Worm (Caenorhabditis elegans): ENCODE data around the gene perm-5.

The perm-5 gene

DNA sequence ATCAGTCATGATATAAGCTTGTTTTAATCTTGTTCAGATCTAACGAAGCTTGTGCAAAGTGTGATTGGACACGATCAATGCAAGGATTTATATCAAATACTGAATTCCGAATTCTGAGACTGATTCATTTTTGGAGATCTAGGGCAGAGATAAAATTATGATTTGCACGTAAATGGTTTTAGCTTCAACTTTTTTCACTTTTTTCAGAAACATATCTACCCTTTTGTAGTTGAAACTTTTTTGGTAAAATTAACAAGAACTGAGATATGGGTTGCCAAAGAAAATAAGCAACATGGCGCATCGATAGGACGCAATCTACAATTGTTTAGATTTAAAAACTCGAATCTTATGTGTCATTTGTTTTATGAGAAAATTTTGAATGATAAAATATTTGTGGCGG, 25.2 kb downstream of the perm-5 start, which contains the start of gene C55C3.4:
C55C3.4 (minus strand) TSS at position 101 of the 400 bp plus-strand sequence.
- TF ChIP-seq klf-2 (GFP tag; conservative IDR thresholded peaks at IDR 0.05) (no peak), tab-1 (GFP tag; IDR thresholded peaks at IDR 0.05) (no peak), ref-1 (GFP tag; conservative IDR thresholded peaks at IDR 0.05) (no peak), T22C8.4 (GFP tag; IDR thresholded peaks at IDR 0.05) (no peak), ztf-29 (GFP tag; IDR thresholded peaks at IDR 0.05) (no peak), cog-1 (tag; optimal IDR thresholded peaks at IDR 0.05) (no peak), flt-1 (GFP tag; IDR thresholded peaks at IDR 0.05) (no peak), med-1 (GFP tag; optimal IDR thresholded peaks at IDR 0.05; ENCODE audit: insufficient read depth) (no peak), ztf-23 (GFP tag; IDR thresholded peaks at IDR 0.05) (no peak)

DNA sequence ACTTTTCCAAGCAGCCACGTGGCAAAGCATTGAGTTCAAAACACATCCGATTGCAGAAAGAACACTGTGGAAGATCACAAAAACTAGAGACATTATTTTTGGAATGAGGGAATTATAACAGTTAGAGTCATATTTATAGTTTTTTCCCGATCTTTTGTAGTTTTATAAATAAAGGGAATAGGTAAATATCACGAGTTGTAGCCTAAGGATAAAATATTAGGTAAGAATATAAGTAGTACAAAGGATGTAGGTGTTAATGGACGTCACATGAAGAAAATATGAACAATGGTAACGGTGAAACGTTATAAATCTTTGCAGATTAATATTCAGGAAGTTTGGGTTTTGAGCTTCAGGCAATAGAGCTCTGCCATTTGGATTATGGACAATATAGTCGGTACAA, 28.8 kb downstream of the perm-5 start, which contains the start of gene srd-5:
srd-5 (minus strand) TSS at position 101 of the 400 bp plus-strand sequence.
- TF ChIP-seq tab-1 (GFP tag; IDR thresholded peaks at IDR 0.05) (no peak), cog-1 (tag; optimal IDR thresholded peaks at IDR 0.05) (no peak), ztf-29 (GFP tag; IDR thresholded peaks at IDR 0.05) (no peak), med-1 (GFP tag; optimal IDR thresholded peaks at IDR 0.05; ENCODE audit: insufficient read depth) (no peak), ztf-23 (GFP tag; IDR thresholded peaks at IDR 0.05) (no peak), klf-2 (GFP tag; conservative IDR thresholded peaks at IDR 0.05) (no peak), ref-1 (GFP tag; conservative IDR thresholded peaks at IDR 0.05) (no peak), T22C8.4 (GFP tag; IDR thresholded peaks at IDR 0.05) (no peak), flt-1 (GFP tag; IDR thresholded peaks at IDR 0.05) (no peak)

DNA sequence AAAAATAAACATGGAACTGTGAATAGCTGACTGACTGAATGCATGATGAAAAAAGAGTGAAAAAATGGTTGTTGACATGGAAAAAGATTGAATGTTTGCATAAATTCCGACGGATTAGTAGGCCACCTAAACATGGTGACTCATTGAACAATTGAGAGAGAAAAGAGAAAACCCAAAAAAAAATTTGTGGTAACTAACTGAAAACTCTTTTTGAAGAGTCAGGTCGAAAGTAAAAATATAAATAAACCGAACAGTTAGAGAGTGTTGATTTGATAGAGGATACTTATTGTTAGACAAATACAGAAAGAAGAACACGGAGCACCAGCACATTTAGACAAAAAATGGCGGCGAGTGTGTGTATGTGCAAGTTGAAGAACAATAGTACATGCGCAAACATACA, 31.9 kb downstream of the perm-5 start:
- TF ChIP-seq klf-2 (GFP tag; conservative IDR thresholded peaks at IDR 0.05) (no peak), ztf-29 (GFP tag; IDR thresholded peaks at IDR 0.05) (no peak), tab-1 (GFP tag; IDR thresholded peaks at IDR 0.05) (no peak), flt-1 (GFP tag; IDR thresholded peaks at IDR 0.05) (no peak), ref-1 (GFP tag; conservative IDR thresholded peaks at IDR 0.05) (no peak), ztf-23 (GFP tag; IDR thresholded peaks at IDR 0.05) (no peak), T22C8.4 (GFP tag; IDR thresholded peaks at IDR 0.05) (no peak), med-1 (GFP tag; optimal IDR thresholded peaks at IDR 0.05; ENCODE audit: insufficient read depth) (no peak), cog-1 (tag; optimal IDR thresholded peaks at IDR 0.05) (no peak)

DNA sequence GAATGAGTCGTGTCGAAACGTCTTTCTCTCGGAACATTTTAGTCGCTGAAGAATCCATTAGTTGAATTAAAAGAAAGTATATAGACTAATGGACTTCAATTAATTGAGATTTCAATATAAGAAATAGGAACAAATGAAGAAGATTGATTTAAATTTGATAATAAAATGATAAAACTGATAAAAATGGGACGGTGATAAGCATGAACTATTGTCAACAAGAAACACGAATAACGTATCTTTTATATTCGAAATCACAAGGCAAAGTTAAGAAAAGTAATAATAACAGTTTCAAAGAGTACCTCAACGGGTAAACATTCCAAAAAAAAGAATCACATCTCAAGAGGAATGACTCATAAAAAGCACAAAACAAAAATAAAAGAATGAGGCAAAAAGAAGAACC, 33.8 kb downstream of the perm-5 start, which contains the start of gene T19E7.6:
T19E7.6 (minus strand) TSS at position 45 of the 400 bp plus-strand sequence.
- TF ChIP-seq med-1 (GFP tag; optimal IDR thresholded peaks at IDR 0.05; ENCODE audit: insufficient read depth) (no peak), tab-1 (GFP tag; IDR thresholded peaks at IDR 0.05) (no peak), ztf-23 (GFP tag; IDR thresholded peaks at IDR 0.05) (no peak), T22C8.4 (GFP tag; IDR thresholded peaks at IDR 0.05) (no peak), klf-2 (GFP tag; conservative IDR thresholded peaks at IDR 0.05) (no peak), ref-1 (GFP tag; conservative IDR thresholded peaks at IDR 0.05) (no peak), flt-1 (GFP tag; IDR thresholded peaks at IDR 0.05) (no peak), ztf-29 (GFP tag; IDR thresholded peaks at IDR 0.05) (no peak), cog-1 (tag; optimal IDR thresholded peaks at IDR 0.05) (no peak)

DNA sequence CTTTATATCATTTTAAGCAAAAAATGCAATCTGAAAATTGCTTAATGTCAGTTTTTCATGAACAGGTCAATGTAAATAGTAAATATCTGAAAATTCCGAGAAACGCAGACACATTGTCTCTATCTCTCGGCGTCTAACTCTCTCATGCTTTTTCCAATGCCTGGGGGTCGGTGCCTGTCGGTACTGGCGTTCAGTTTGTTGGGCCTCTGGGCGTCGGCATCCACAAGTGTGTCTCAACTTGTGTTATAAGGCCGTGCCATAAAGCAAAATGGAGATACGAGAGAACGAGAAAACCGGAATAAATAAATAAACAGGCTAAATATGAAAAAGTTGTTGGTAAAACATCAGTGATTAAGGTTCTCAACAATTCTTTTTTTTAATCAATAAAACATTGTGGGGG, 36.1 kb downstream of the perm-5 start:
- no peak for TF ChIP-seq cog-1 (tag; optimal IDR thresholded peaks at IDR 0.05)
- no peak for TF ChIP-seq T22C8.4 (GFP tag; IDR thresholded peaks at IDR 0.05)
- TF ChIP-seq ztf-29 (GFP tag; IDR thresholded peaks at IDR 0.05), result no peak
- TF ChIP-seq tab-1 (GFP tag; IDR thresholded peaks at IDR 0.05), result no peak
- no peak for TF ChIP-seq ztf-23 (GFP tag; IDR thresholded peaks at IDR 0.05)
- no peak for TF ChIP-seq med-1 (GFP tag; optimal IDR thresholded peaks at IDR 0.05; ENCODE audit: insufficient read depth)
- no peak for TF ChIP-seq klf-2 (GFP tag; conservative IDR thresholded peaks at IDR 0.05)
- TF ChIP-seq ref-1 (GFP tag; conservative IDR thresholded peaks at IDR 0.05), result no peak
- TF ChIP-seq flt-1 (GFP tag; IDR thresholded peaks at IDR 0.05), result no peak

DNA sequence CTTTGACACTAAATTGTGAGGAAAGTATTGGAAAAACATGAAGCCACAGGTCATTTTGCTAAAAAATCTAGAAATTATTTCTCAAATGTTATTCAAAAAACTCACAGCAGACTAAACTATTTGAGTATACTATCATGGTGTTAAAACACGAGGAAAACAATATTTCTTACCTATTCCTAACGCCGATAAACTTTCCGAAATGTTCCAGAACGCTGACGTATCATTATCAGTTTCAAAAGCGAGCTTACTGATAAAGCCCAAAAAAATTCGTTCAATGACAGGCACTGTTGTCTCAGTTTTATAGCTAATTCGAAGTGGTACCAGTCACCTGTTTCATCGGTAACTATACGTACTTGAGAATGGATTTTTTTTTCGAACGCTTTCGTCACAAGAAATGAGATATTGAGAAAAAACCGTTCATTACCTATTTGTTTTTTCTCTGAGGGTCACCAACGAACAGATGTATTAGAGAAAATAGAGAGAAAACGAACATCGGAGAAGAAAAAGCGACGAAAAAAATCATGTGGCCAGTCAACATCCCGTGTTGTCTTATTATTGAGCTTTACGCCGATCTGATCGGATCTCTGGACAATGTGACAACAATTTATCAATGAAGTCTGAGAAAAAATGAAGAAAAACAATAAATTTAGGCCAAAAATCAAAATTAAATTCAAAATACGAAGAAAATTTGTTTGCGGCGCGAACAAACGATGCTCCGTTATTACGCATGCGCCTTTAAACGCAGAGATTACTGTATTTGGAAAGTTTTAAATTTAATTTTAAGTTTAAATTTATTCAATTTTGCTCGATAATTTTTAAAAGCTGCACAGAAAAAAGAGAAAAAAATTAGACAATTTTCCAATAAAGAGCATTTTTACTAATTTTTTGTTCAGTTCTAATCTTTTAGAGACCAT, 36.9 kb downstream of the perm-5 start:
- TF ChIP-seq ref-1 (GFP tag; conservative IDR thresholded peaks at IDR 0.05), result no peak
- TF ChIP-seq cog-1 (tag; optimal IDR thresholded peaks at IDR 0.05), result no peak
- TF ChIP-seq flt-1 (GFP tag; IDR thresholded peaks at IDR 0.05), result no peak

DNA sequence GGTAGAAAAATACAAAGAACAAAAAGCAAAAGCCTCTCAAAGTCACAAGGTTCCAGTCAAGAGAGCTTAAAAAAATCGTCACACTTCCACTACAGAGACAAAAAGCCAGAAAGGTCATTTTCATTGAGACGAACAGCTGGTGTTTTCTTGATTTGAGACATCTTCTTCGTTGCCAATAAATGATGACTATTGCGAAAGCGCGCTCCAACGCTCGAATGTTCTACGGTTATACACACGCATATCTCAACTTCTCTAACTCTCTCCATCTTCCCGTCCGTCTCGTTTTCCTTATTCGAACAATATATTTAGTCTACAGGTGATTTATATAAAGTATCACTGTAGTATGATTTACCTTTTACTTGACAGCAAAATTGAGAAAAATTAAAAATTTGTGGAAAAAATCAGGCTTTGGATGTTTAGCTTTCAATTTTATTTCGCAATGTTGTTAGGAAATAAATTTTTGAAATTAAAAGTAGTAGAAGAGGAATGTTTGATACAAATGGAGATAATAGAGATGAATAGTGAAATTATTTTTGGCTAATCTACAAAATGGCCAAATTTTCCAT, 37.8 kb downstream of the perm-5 start:
- TF ChIP-seq ref-1 (GFP tag; conservative IDR thresholded peaks at IDR 0.05) (no peak), klf-2 (GFP tag; conservative IDR thresholded peaks at IDR 0.05) (no peak), T22C8.4 (GFP tag; IDR thresholded peaks at IDR 0.05) (no peak), med-1 (GFP tag; optimal IDR thresholded peaks at IDR 0.05; ENCODE audit: insufficient read depth) (no peak), cog-1 (tag; optimal IDR thresholded peaks at IDR 0.05) (no peak), ztf-23 (GFP tag; IDR thresholded peaks at IDR 0.05) (no peak), flt-1 (GFP tag; IDR thresholded peaks at IDR 0.05) (no peak), tab-1 (GFP tag; IDR thresholded peaks at IDR 0.05) (no peak), ztf-29 (GFP tag; IDR thresholded peaks at IDR 0.05) (no peak)

DNA sequence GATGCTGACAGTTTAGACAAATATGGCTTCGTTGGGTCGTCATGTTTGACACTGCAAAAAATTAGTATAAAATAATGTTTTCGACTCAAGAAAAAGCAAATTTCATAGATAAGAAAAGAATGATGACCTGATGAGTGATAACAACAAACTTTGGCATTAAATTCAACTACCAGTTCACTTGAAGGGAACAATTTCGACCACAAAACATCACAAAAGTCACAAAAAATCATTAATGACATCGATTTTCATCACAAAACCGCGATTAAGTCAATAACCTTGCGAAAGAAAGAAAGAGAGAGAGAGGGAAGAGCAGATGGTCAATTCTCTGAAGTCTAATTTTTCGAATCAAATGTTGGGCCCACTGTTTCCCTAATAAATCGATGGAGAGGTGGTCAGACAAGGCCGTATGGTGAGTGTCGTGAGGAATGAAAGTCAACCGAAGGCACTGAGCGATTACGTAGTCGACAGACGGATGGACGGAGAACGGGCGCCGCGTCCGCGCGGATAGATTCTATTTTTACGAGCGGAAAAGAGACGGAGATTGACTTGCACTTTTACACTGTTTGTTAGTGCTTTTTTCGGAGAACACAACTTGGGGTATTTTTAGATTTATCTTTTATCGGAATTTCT, 38.8 kb downstream of the perm-5 start, which contains the start of gene bec-1:
bec-1 (minus strand) TSS at position 51 of the 630 bp plus-strand sequence.
- TF ChIP-seq tab-1 (GFP tag; IDR thresholded peaks at IDR 0.05), result no peak

DNA sequence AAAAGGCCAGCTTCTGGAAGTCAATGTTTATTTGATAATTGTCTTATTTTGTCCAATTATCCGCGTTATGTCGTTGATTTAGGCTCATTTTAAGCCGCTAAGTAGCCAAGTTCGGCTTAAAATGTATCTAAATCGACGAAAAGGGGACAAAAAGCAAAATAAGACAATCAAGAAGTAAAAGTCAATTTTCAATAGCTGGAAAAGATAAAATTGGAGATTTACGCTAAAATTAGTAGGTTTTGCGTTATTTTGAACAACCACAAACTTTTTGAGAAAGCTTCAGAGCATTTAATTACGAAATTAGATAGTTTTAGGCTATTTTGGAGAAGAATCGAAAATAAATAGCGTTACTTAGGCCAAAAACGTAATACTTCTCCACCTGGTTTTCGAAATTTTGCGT, 40.4 kb downstream of the perm-5 start:
- TF ChIP-seq tab-1 (GFP tag; IDR thresholded peaks at IDR 0.05) (no peak), ref-1 (GFP tag; conservative IDR thresholded peaks at IDR 0.05) (no peak), ztf-23 (GFP tag; IDR thresholded peaks at IDR 0.05) (no peak), T22C8.4 (GFP tag; IDR thresholded peaks at IDR 0.05) (no peak), flt-1 (GFP tag; IDR thresholded peaks at IDR 0.05) (no peak), klf-2 (GFP tag; conservative IDR thresholded peaks at IDR 0.05) (no peak), cog-1 (tag; optimal IDR thresholded peaks at IDR 0.05) (no peak), ztf-29 (GFP tag; IDR thresholded peaks at IDR 0.05) (no peak), med-1 (GFP tag; optimal IDR thresholded peaks at IDR 0.05; ENCODE audit: insufficient read depth) (no peak)

Data from whole organism, midembryonic.